Fruit fly (Drosophila melanogaster) Kc167 (cell line): ENCODE measurements around the gene CG33644.

ENCODE experiments used
- Myc ChIP-seq: fragments of >200 bp; optimal IDR thresholded peaks from 2 replicates; lab custom pipeline; 2017; ENCODE audit warnings: missing external identifiers
- Sin3A ChIP-seq: fragments of >200 bp; optimal IDR thresholded peaks from 2 replicates; lab custom pipeline; 2018; ENCODE audit warnings: missing external identifiers
- h ChIP-seq: fragments of >200 bp; optimal IDR thresholded peaks from 3 replicates; lab custom pipeline; 2018; ENCODE audit warnings: missing external identifiers
- insv ChIP-seq: fragments of >200 bp; optimal IDR thresholded peaks from 3 replicates; lab custom pipeline; 2018; ENCODE audit warnings: missing external identifiers
- psq ChIP-seq: fragments of >200 bp; optimal IDR thresholded peaks from 2 replicates; lab custom pipeline; 2017; ENCODE audit warnings: missing external identifiers
- ttk ChIP-seq: sonication (Bioruptor generic); optimal IDR thresholded peaks from 2 replicates; lab custom pipeline; 2017; ENCODE audit warnings: missing external identifiers

CG33644 gene

DNA sequence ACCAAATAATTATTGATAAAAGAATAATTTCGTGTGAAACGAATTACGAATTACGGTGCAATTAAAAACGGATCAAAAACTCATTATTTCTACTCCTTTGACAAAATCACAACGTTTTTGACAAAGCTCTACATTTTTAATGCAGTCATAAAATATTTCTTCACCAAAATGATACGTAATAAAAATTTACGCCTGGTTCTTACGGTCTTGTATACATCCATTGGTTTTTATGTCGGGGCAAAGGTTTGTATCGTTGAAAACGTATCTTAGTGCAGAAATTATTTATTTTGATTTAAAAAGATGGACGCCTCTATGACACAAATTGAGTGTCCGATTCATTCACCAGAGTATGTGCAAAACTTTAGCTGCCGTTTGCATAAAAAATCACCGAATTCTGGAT lies at the start of gene CG33644:
Gene CG33644 (plus strand): TSS at position 301 of the 400 bp plus-strand sequence.
- TF ChIP-seq ttk (lab: Kevin White, UChicago) (no peak), Myc (lab: Kevin White, UChicago) (no peak), psq (lab: Kevin White, UChicago) (no peak), insv (no peak), h (lab: Kevin White, UChicago) (no peak), Sin3A (lab: Kevin White, UChicago) (no peak)

- TF ChIP-seq h (lab: Kevin White, UChicago) (no peak), Sin3A (lab: Kevin White, UChicago) (no peak), Myc (lab: Kevin White, UChicago) (no peak), ttk (lab: Kevin White, UChicago) (no peak), psq (lab: Kevin White, UChicago) (no peak), insv (no peak)
Observed at dm6 chr2L:13482258-13482657, 49.6 kb upstream of the CG33644 start.

DNA sequence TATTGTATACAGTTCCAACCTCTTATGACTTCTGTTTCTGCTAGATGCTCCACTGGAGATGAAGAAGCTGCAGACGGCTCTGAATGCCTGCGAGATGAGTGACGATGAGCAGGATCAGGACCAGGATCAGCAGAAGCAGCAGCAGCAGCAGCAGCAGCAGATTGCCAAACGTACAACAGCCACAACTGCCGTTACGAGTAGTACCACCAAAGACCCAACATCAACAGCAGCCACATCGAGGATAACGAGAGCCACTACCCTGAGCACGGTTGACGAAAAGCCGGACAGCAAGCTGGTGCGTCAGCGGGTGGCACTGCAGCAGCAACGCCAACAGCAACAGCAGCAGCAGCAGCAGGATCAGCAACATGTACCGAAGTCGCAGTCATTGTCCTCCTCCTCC lies 34.0 kb upstream of the CG33644 start:
- TF ChIP-seq insv: no peak
- no peak for TF ChIP-seq Sin3A (lab: Kevin White, UChicago)
- TF ChIP-seq Myc (lab: Kevin White, UChicago): no peak
- no peak for TF ChIP-seq ttk (lab: Kevin White, UChicago)
- TF ChIP-seq psq (lab: Kevin White, UChicago): no peak

DNA sequence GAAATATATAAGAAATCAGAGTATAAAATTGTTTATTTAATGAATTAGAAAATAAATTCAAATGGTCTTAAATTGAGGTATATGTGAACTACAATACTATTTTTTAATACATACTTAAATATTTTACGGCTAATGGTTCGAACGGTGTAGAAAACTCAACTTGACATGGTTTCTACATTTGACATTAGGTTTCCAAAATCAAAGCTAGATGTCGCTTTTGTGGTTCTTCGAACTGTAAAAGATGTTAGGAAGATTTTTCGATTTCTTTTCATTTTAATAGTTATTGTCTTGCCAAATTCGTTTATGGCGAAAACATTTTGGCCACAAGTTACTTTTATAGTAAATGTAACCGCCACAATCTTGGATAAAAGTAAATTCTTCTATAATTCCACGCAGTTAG lies 31.5 kb upstream of the CG33644 start:
- no peak for TF ChIP-seq ttk (lab: Kevin White, UChicago)
- TF ChIP-seq Myc (lab: Kevin White, UChicago): no peak
- no peak for TF ChIP-seq Sin3A (lab: Kevin White, UChicago)

- TF ChIP-seq h (lab: Kevin White, UChicago) (no peak), Myc (lab: Kevin White, UChicago) (no peak), Sin3A (lab: Kevin White, UChicago) (no peak), psq (lab: Kevin White, UChicago) (no peak)
Observed at dm6 chr2L:13509533-13510240, 22.2 kb upstream of the CG33644 start.

DNA sequence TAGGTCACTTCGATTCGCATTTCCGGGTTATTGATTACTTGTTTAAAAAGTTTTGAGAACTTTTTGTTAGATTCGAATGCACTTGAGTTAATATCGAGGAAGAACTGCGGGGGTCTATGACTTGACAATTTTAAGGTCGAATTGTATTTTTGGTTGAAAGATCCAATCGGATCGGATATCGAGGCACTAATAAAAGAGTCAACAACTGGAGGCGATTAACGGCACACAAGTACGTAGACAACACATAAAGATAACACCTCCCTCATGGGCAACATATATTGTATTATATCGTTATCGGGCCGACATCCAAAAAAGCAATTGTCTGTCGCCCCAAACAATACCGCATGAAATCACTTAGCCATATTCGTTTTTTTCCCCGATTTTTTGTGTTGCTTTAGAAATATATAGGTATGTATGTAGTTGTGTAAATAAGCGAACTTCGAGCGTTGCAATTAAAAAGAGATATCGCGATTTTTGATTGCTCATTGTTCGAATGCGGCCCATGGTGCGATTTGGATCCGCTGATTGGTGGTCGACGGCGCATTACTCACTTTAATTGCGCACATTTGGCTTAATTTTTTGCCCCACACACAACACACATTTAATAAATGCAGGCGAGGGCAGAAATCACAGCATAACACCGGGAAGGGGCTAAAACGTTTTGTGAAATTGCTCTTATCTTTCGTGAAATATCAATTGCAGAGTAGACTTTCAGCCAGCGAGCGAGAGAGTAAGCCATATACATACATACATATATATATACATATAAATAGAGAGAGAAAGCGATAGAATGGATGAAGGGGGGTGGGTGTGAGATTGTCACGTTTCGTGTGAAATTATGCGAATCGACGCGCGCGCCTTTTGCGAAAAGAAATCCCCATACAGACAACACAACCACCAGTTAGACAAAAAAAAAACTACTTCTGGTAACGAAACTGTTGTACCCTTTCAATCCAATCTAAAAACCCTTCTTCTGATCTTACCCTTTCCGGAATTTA lies 20.7 kb upstream of the CG33644 start:
- no peak for TF ChIP-seq ttk (lab: Kevin White, UChicago)
- no peak for TF ChIP-seq h (lab: Kevin White, UChicago)
- no peak for TF ChIP-seq Myc (lab: Kevin White, UChicago)
- no peak for TF ChIP-seq psq (lab: Kevin White, UChicago)
- no peak for TF ChIP-seq Sin3A (lab: Kevin White, UChicago)
- no peak for TF ChIP-seq insv

- TF ChIP-seq Myc (lab: Kevin White, UChicago) (no peak), Sin3A (lab: Kevin White, UChicago) (no peak), psq (lab: Kevin White, UChicago) (no peak), h (lab: Kevin White, UChicago) (no peak), insv (no peak), ttk (lab: Kevin White, UChicago) (no peak)
Observed at dm6 chr2L:13512182-13513032, 19.5 kb upstream of the CG33644 start.

DNA sequence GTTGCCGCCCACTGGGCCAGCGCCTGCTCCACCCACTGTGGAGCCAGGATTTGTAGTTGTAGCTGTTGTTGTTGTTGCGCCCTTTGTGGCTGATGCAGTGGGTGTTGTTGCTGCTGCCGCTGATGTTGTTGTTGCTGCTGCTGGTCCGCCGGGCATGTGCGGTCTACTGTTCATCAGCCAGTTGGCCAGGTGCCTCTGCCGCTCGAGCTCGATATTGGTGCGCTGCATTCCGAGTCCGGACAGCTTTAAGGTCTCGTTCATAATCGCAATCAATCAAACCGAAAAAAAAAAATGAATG lies 18.9 kb upstream of the CG33644 start:
- TF ChIP-seq Myc (lab: Kevin White, UChicago) (no peak), h (lab: Kevin White, UChicago) (peak; percentile 60), insv (peak; percentile 85)

dm6 chr2L:13513331-13514261 lies 18.3 kb upstream of the CG33644 start:
- TF ChIP-seq insv (peak; percentile 35), Sin3A (lab: Kevin White, UChicago) (no peak)

- TF ChIP-seq Myc (lab: Kevin White, UChicago) (no peak), psq (lab: Kevin White, UChicago) (no peak), h (lab: Kevin White, UChicago) (no peak), Sin3A (lab: Kevin White, UChicago) (no peak), ttk (lab: Kevin White, UChicago) (no peak), insv (no peak)
Observed at dm6 chr2L:13514262-13514937, 17.5 kb upstream of the CG33644 start.
